Worm (Caenorhabditis elegans) whole organism, L4 larva: ENCODE data around the gene eak-3.

ENCODE experiments used
- ceh-82 ChIP-seq: sonication (generic microtip); optimal IDR thresholded peaks from 2 replicates; lab custom pipeline; 2017; ENCODE audit warnings: missing biosample characterization, missing genetic modification characterization
- hmg-1.1 ChIP-seq: fragments of 200-800 bp; sonication (Bioruptor generic); IDR thresholded peaks from 2 replicates; pipeline ENCODE4 v1.3.6; 2022; ENCODE audit warnings: missing genetic modification reagents, missing genetic modification characterization, missing compliant biosample characterization
- jun-1 ChIP-seq: fragments of 150-350 bp; optimal IDR thresholded peaks from 2 replicates; lab custom pipeline; 2014; ENCODE audit warnings: missing biosample characterization, missing genetic modification reagents, missing genetic modification characterization
- lin-15B ChIP-seq: fragments of 150-350 bp; sonication (generic microtip); optimal IDR thresholded peaks from 3 replicates; lab custom pipeline; 2014; ENCODE audit warnings: missing biosample characterization, missing genetic modification characterization
- mdl-1 ChIP-seq, 2 experiments: fragments of 150-350 bp in 1 of 2; sonication (generic microtip) in 1 of 2; optimal IDR thresholded peaks; 2 replicates each; lab custom pipeline; 2014 to 2017; ENCODE audit warnings: missing biosample characterization in 2 of 2, missing genetic modification characterization in 2 of 2
- nhr-25 ChIP-seq: sonication (generic microtip); optimal IDR thresholded peaks from 2 replicates; lab custom pipeline; 2017; ENCODE audit warnings: missing genetic modification characterization, mild to moderate bottlenecking, missing compliant biosample characterization, antibody characterized with exemption, moderate library complexity, borderline replicate concordance; ENCODE audit not compliant: insufficient read depth
- nhr-76 ChIP-seq: fragments of 150-350 bp; optimal IDR thresholded peaks from 2 replicates; lab custom pipeline; 2014; ENCODE audit warnings: missing biosample characterization, missing genetic modification characterization
- pqm-1 ChIP-seq: sonication (generic microtip); optimal IDR thresholded peaks from 2 replicates; lab custom pipeline; 2017; ENCODE audit warnings: missing biosample characterization, missing genetic modification characterization
- skn-1 ChIP-seq: fragments of 150-350 bp; optimal IDR thresholded peaks from 2 replicates; lab custom pipeline; 2014; ENCODE audit warnings: missing biosample characterization, missing genetic modification characterization
- ztf-11 ChIP-seq: fragments of 150-350 bp; optimal IDR thresholded peaks from 2 replicates; lab custom pipeline; 2014; ENCODE audit warnings: missing biosample characterization, missing genetic modification characterization

DNA sequence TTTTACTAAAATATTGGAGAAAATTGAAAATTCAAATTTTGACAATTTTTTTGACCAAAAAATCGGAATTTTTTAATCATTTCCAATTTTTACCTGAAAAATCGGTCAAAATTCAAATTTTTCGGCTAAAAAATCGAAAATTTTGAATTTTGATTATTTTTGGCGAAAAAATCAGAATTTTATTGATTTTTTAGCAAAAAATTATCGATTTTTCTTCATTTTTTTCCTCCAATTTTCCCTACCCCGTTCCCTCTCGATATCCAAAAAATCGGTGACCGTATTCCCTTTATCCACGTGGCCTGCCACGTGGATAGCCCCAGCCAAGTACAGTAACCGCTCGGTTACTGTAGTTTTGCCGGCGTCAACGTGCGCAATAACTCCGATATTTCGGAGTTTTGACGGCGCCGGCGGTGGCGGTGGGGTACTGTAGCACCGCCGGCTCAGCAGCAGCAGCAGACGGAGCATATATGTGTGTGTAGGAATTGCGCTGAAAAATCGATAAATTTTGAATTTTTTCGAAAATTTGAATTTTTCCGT is 17.0 kb upstream of the eak-3 start, which contains the start of gene Y119D3B.14:
- TF ChIP-seq skn-1 (tag; lab: Kevin White, UChicago) (no peak), nhr-76 (tag; lab: Kevin White, UChicago) (no peak), ceh-82 (tag; lab: Kevin White, UChicago) (no peak), mdl-1 (tag; optimal IDR thresholded peaks at IDR 0.05; lab: Kevin White, UChicago) (no peak), ztf-11 (tag; lab: Kevin White, UChicago) (no peak), lin-15B (tag; lab: Kevin White, UChicago) (no peak), nhr-25 (no peak), pqm-1 (no peak), hmg-1.1 (GFP tag; lab: Robert Waterston, UW) (no peak), jun-1 (no peak)
